Fruit fly (Drosophila melanogaster): Measurements from ENCODE around the gene g.

Gene g

DNA sequence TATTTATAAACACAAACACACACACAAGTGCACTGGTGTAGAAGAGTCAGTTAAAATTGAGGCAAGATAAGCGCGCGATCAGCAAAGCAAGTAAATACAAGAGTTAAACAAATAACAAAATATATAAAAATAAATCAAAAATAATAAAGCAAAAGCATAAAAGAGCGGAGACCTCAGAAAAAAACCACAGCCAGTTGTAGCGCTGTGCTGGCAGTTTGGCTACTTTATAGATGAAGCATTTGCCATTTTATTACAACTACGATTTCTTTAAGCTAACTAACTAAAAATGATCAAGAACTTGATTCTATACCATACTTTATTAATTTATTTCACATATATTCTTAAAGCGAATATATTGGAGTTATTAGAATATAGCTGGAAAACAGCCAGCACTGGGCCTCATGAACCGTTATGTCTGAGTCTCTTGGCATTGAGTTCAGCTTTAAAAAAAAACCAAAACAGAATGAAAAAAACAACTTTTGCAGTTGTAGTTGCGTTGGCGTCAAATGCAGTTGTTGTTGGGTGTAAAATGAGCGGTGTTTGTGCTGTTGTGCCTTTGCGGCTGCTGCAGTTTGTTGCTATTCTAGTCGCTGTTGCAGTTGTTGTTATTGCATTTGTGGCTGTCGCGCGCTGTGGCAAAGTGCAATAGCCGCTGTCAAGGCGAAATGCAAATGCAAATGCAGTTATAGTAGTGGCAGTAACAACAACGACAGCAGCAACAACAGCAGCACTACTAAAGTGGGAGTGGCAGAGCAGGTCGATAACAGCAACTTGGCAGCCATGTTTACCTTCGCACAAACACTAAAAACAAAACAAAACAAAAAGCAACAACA is 11.8 kb upstream of the g start:
- TF ChIP-seq CG9948 (tag; optimal IDR thresholded peaks at IDR 0.05) (peak; percentile 30), CG32121 (GFP tag; IDR thresholded peaks at IDR 0.05) (peak; percentile 66), Ets98B (GFP tag; IDR thresholded peaks at IDR 0.05) (peak; percentile 22), CG34367 (tag; optimal IDR thresholded peaks at IDR 0.05) (peak; percentile 33), gl (tag; optimal IDR thresholded peaks at IDR 0.05) (no peak), EcR (GFP tag; optimal IDR thresholded peaks at IDR 0.05) (peak; percentile 91), CG8159 (tag; optimal IDR thresholded peaks at IDR 0.05) (no peak), CG12605 (GFP tag; IDR thresholded peaks at IDR 0.05) (peak; percentile 20; the same call in 1 of the 2 replicates), fd96Ca (GFP tag; IDR thresholded peaks at IDR 0.05) (no peak; the same call in 1 of the 3 replicates), Snoo (tag; optimal IDR thresholded peaks at IDR 0.05) (no peak), CG15710 (tag; optimal IDR thresholded peaks at IDR 0.05) (peak; percentile 51), CG10348 (GFP tag; IDR thresholded peaks at IDR 0.05) (no peak), CG13204 (GFP tag; optimal IDR thresholded peaks at IDR 0.05) (no peak), CG4496 (GFP tag; IDR thresholded peaks at IDR 0.05) (peak; percentile 68), Pif1B (GFP tag; optimal IDR thresholded peaks at IDR 0.05) (peak; percentile 58), D1 (tag; optimal IDR thresholded peaks at IDR 0.05) (no peak), CG14655 (GFP tag; optimal IDR thresholded peaks at IDR 0.05) (peak; percentile 81), Pif1A (GFP tag; optimal IDR thresholded peaks at IDR 0.05) (peak; percentile 67), CG8301 (tag; optimal IDR thresholded peaks at IDR 0.05) (peak; percentile 61), CG17806 (tag; optimal IDR thresholded peaks at IDR 0.05) (peak; percentile 42), rn (GFP tag; IDR thresholded peaks at IDR 0.05) (no peak)

DNA sequence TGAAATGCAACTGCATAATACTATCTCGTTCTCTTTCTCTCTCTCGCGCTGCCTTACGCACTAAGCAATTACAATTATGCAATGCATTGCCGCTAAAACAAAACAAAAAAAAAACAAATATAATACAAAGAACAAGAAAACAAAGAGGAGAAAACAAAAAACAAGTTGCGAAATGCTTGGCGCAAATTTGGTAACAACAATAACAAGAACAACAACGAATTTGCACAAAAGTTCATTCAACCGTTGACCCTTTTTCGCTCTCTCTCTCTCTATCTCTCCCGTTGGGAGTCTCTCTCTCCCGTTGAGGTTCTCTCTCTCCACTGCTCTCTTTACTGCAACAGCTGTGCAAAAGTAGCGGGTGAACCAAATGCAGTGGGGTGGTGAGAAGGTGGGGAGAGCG is 11.0 kb upstream of the g start:
- no peak for TF ChIP-seq rn (GFP tag; IDR thresholded peaks at IDR 0.05)
- TF ChIP-seq Snoo (tag; optimal IDR thresholded peaks at IDR 0.05) = no peak
- TF ChIP-seq EcR (GFP tag; optimal IDR thresholded peaks at IDR 0.05) = peak; percentile 99
- peak; percentile 59 for TF ChIP-seq Ets98B (GFP tag; IDR thresholded peaks at IDR 0.05)
- TF ChIP-seq CG32121 (GFP tag; IDR thresholded peaks at IDR 0.05) = no peak; the same call in 1 of the 2 replicates
- TF ChIP-seq CG8159 (tag; optimal IDR thresholded peaks at IDR 0.05) = no peak

DNA sequence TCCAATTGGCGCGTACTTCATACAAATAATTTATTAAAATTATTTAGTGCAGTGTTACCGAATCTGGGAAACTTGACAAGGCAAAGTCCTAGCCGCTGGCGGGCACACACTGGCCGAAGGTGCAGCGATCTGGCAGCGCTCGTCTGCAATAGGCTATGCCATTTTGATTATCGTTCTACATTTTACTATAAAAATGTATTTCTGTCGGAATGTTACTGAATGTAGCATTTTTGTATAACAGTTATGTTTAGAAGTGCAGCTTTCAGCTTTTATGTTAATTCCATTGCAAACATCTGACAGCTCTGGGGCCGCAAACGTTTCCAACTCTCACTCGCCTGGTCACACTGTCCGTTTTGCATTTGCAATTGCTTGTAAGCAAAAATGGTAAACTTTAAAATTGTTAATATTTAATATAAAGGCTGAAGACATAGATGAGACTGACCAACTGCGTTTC is 8.5 kb upstream of the g start, which contains the start of gene Grip91:
Grip91 (minus strand) TSS at position 85 of the 454 bp plus-strand sequence.
- TF ChIP-seq gl (tag; optimal IDR thresholded peaks at IDR 0.05) = no peak
- no peak for TF ChIP-seq CG4496 (GFP tag; IDR thresholded peaks at IDR 0.05)
- no peak for TF ChIP-seq Pif1B (GFP tag; optimal IDR thresholded peaks at IDR 0.05)
- no peak for TF ChIP-seq Snoo (tag; optimal IDR thresholded peaks at IDR 0.05)
- TF ChIP-seq CG14655 (GFP tag; optimal IDR thresholded peaks at IDR 0.05) = no peak

DNA sequence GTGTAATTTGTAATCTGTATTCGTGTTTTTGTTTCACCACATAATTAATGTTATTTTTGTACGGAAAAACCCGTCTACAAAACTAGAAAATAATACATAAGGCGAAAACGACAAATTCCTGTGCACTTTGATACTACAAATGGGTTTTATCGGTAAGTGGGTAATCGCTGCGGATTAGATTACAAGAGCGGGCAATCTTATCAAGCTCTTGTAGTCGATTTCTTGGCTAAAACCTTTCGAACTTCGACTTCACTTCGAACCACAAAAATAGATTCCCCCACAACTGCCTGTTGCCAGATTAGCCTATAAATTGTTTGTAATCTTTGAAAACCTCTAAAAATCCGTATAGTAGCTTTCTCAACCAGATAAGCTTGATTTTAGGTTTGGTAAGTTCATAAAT is 4.9 kb upstream of the g start:
- TF ChIP-seq Snoo (tag; optimal IDR thresholded peaks at IDR 0.05) (no peak), CG12605 (GFP tag; IDR thresholded peaks at IDR 0.05) (no peak), Pif1A (GFP tag; optimal IDR thresholded peaks at IDR 0.05) (no peak), CG32121 (GFP tag; IDR thresholded peaks at IDR 0.05) (no peak), CG8159 (tag; optimal IDR thresholded peaks at IDR 0.05) (no peak), fd96Ca (GFP tag; IDR thresholded peaks at IDR 0.05) (no peak), CG4496 (GFP tag; IDR thresholded peaks at IDR 0.05) (no peak), Ets98B (GFP tag; IDR thresholded peaks at IDR 0.05) (no peak), CG9948 (tag; optimal IDR thresholded peaks at IDR 0.05) (no peak), rn (GFP tag; IDR thresholded peaks at IDR 0.05) (no peak), CG14655 (GFP tag; optimal IDR thresholded peaks at IDR 0.05) (no peak), CG8301 (tag; optimal IDR thresholded peaks at IDR 0.05) (no peak), CG10348 (GFP tag; IDR thresholded peaks at IDR 0.05) (no peak), CG34367 (tag; optimal IDR thresholded peaks at IDR 0.05) (no peak), D1 (tag; optimal IDR thresholded peaks at IDR 0.05) (no peak), CG15710 (tag; optimal IDR thresholded peaks at IDR 0.05) (no peak), EcR (GFP tag; optimal IDR thresholded peaks at IDR 0.05) (no peak)

DNA sequence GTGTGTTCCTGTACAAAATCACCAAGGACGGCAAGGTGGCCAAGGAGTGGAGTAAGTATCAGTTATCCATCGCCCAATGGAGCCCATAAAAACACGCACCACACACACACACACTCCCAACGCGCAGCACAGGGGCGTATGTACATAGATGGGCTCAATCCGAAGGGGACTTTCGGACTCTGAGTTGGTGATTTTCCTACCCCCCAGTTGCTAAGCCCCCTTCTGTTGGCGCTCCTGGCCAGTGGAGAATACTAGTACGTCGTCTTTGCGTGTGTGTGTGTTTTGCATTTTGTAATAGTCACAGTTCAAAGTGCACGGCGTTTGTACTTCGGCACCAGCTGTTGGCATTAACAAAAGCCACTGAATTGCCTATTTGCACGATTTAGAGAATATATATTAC is 4.0 kb upstream of the g start:
- TF ChIP-seq CG12605 (GFP tag; IDR thresholded peaks at IDR 0.05) = peak; percentile 73
- TF ChIP-seq CG4496 (GFP tag; IDR thresholded peaks at IDR 0.05) = peak; percentile 96
- TF ChIP-seq CG9948 (tag; optimal IDR thresholded peaks at IDR 0.05) = peak; percentile 69
- TF ChIP-seq CG8159 (tag; optimal IDR thresholded peaks at IDR 0.05) = peak; percentile 74
- TF ChIP-seq CG8301 (tag; optimal IDR thresholded peaks at IDR 0.05) = peak; percentile 80
- peak; percentile 76 for TF ChIP-seq rn (GFP tag; IDR thresholded peaks at IDR 0.05)
- TF ChIP-seq Pif1B (GFP tag; optimal IDR thresholded peaks at IDR 0.05) = peak; percentile 84
- TF ChIP-seq CG32121 (GFP tag; IDR thresholded peaks at IDR 0.05) = peak; percentile 76; the same call in 1 of the 2 replicates
- TF ChIP-seq D1 (tag; optimal IDR thresholded peaks at IDR 0.05) = peak; percentile 40
- TF ChIP-seq Pif1A (GFP tag; optimal IDR thresholded peaks at IDR 0.05) = peak; percentile 82
- TF ChIP-seq CG10348 (GFP tag; IDR thresholded peaks at IDR 0.05) = peak; percentile 55; the same call in 1 of the 2 replicates
- TF ChIP-seq gl (tag; optimal IDR thresholded peaks at IDR 0.05) = peak; percentile 80
- TF ChIP-seq CG13204 (GFP tag; optimal IDR thresholded peaks at IDR 0.05) = peak; percentile 83
- TF ChIP-seq Ets98B (GFP tag; IDR thresholded peaks at IDR 0.05) = peak; percentile 92
- TF ChIP-seq CG17806 (tag; optimal IDR thresholded peaks at IDR 0.05) = peak; percentile 77
- TF ChIP-seq Snoo (tag; optimal IDR thresholded peaks at IDR 0.05) = peak; percentile 49
- peak; percentile 78 for TF ChIP-seq CG15710 (tag; optimal IDR thresholded peaks at IDR 0.05)
- no peak for TF ChIP-seq EcR (GFP tag; optimal IDR thresholded peaks at IDR 0.05)
- TF ChIP-seq CG34367 (tag; optimal IDR thresholded peaks at IDR 0.05) = peak; percentile 78
- TF ChIP-seq fd96Ca (GFP tag; IDR thresholded peaks at IDR 0.05) = peak; percentile 93
- peak; percentile 79 for TF ChIP-seq CG14655 (GFP tag; optimal IDR thresholded peaks at IDR 0.05)
